Fruit fly (Drosophila melanogaster): ENCODE results near the gene Mvl.

DNA sequence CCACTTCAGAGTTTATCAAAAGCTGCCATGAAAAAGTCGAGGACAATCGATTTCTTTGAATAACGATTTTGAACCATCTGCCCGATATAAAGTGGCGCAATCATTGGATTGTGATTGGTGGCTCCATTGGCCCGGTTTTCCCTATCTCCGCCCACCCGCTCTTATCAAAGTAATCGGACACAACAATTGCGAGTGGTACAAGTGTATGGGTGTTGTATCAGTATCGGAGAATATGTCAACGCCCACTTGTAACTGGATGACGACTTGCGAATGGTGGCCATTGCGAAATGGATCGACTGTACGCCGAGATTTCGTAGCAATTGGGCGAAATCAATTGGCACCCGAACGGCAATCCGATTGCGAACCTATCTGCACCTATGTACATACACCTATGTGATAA lies 17.0 kb upstream of the Mvl start:
- TF ChIP-seq CTCF (optimal IDR thresholded peaks at IDR 0.05), result no peak
- no peak for TF ChIP-seq CG8478 (optimal IDR thresholded peaks at IDR 0.05)
